Worm (Caenorhabditis elegans): ENCODE results near the gene F56D2.2.

DNA sequence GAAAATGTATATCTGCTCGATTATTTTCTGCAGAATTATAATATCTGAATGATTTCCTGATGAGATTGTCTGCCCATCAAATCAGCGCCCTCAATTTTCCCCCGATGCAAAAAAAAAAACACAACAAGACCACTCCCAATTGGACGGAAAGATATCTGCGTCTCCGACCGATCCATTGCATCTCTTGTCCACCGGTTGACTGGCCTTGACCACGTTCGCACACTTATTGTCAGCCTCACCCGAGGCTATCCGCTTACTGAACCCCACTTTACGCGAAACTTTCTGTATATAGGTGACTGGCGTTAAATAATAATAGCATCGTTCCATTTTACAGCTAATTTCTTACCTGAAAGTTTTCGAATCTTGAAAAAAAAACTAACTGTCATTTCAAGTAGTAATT is 7.3 kb downstream of the F56D2.2 start:
- TF ChIP-seq madf-6 (GFP tag; IDR thresholded peaks at IDR 0.05) (no peak), unc-62 (GFP tag; optimal IDR thresholded peaks at IDR 0.05) (no peak), Y53F4B.3 (GFP tag; IDR thresholded peaks at IDR 0.05) (no peak), lin-26 (GFP tag; IDR thresholded peaks at IDR 0.05) (no peak), let-526 (GFP tag; IDR thresholded peaks at IDR 0.05) (no peak), ama-1 (optimal IDR thresholded peaks at IDR 0.05) (peak; percentile 48), ama-1 (GFP tag; optimal IDR thresholded peaks at IDR 0.05) (no peak), T07F8.4 (tag; optimal IDR thresholded peaks at IDR 0.05) (no peak), hlh-12 (tag; optimal IDR thresholded peaks at IDR 0.05) (no peak), D2030.7 (GFP tag; IDR thresholded peaks at IDR 0.05) (no peak), Y95B8A.8 (GFP tag; IDR thresholded peaks at IDR 0.05) (no peak), snpc-4 (GFP tag; optimal IDR thresholded peaks at IDR 0.05) (no peak), snpc-4 (tag; optimal IDR thresholded peaks at IDR 0.05) (no peak), K11D2.4 (GFP tag; IDR thresholded peaks at IDR 0.05) (no peak), F55B11.4 (tag; optimal IDR thresholded peaks at IDR 0.05; ENCODE audit: borderline replicate concordance, insufficient read depth) (no peak), snpc-1.1 (tag; optimal IDR thresholded peaks at IDR 0.05; ENCODE audit: insufficient read depth) (no peak)

Data from whole organism, young adult.